Fruit fly (Drosophila melanogaster): ENCODE measurements around the gene Taf12.
A peak's percentile ranks its signal among the peaks of the same experiment; 100 is the strongest.

The Taf12 gene

DNA sequence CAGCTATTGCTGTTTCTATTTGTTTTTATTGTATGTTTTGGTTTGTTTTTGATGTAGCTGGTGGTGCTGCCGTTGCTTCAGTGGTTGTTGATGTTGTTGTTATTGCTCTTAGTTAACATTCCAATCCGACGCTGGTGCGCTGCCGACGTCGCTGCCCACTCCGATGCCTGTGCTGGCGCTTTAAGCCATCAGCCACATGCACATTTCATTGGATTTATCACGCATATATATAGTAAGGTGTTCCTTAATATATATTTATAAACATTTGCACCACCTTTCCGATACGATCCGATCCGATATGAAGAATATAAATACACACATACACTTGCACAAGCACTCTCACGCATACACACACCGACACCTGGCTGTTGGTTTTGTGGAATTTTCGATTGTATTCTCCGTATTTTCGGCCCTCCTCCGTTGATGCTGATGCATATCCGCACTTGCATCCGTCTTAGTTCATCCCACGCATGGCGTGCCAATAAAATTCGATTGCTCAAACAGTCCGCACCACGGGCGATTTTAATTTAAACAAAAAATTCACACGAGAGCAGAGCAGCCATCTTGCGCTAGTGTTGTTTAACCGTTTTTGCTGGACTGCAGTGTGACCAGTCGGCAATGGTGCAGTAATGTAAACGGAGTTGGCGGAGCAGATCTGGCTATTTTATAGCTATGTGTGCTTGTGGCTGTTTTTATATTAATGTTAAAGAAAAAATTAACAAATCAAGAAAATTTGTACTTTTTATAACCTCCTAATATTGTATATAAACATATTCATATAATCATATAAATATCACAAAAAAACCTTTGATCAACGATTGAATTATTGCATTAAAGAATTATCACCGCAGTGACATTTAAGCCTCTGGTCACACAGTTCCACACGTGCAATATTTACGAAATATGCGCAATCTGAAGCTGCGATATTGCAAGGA lies 29.1 kb downstream of the Taf12 start, which contains the start of the genes Csk and Elp1 (continued):
- TF ChIP-seq vvl (GFP tag; IDR thresholded peaks at IDR 0.05) (peak; percentile 61), en (GFP tag; optimal IDR thresholded peaks at IDR 0.05) (no peak), CG13624 (GFP tag; optimal IDR thresholded peaks at IDR 0.05) (peak; percentile 8), shn (GFP tag; optimal IDR thresholded peaks at IDR 0.05) (peak; percentile 14), amos (GFP tag; IDR thresholded peaks at IDR 0.05; ENCODE audit: partially characterized antibody) (0 out of 2 replicates have a peak, but pooled peaks have one; percentile 29), Doc2 (GFP tag; IDR thresholded peaks at IDR 0.05) (no peak), HmgD (GFP tag; optimal IDR thresholded peaks at IDR 0.05) (no peak), CrebB (tag; optimal IDR thresholded peaks at IDR 0.05) (no peak), ERR (GFP tag; optimal IDR thresholded peaks at IDR 0.05) (no peak), cwo (GFP tag; optimal IDR thresholded peaks at IDR 0.05) (peak; percentile 61), HLH3B (GFP tag; IDR thresholded peaks at IDR 0.05) (peak; percentile 52), CG2199 (GFP tag; IDR thresholded peaks at IDR 0.05) (no peak), Trl (optimal IDR thresholded peaks at IDR 0.05) (peak in 1 of 2 experiments; percentile 17), Trl (GFP tag; optimal IDR thresholded peaks at IDR 0.05) (no peak), E2f2 (GFP tag; IDR thresholded peaks at IDR 0.05) (peak; percentile 40), Atf6 (GFP tag; IDR thresholded peaks at IDR 0.05) (0 out of 2 replicates have a peak, but pooled peaks have one; percentile 17), ac (GFP tag; optimal IDR thresholded peaks at IDR 0.05) (no peak), CG15696 (tag; optimal IDR thresholded peaks at IDR 0.05) (peak; percentile 68), CoRest (tag; optimal IDR thresholded peaks at IDR 0.05) (peak; percentile 78), twi (tag; optimal IDR thresholded peaks at IDR 0.05) (peak; percentile 73), CG11723 (GFP tag; optimal IDR thresholded peaks at IDR 0.05) (peak; percentile 21), CG43689 (GFP tag; IDR thresholded peaks at IDR 0.05) (no peak), CG11560 (tag; IDR thresholded peaks at IDR 0.05) (no peak), ase (GFP tag; IDR thresholded peaks at IDR 0.05) (0 out of 3 replicates have a peak, but pooled peaks have one; percentile 31), BEAF-32 (GFP tag; optimal IDR thresholded peaks at IDR 0.05) (peak; percentile 55), gsb-n (tag; optimal IDR thresholded peaks at IDR 0.05) (peak; percentile 43), CG6765 (GFP tag; optimal IDR thresholded peaks at IDR 0.05) (no peak), lilli (GFP tag; optimal IDR thresholded peaks at IDR 0.05) (peak; percentile 55), HLH4C (GFP tag; IDR thresholded peaks at IDR 0.05; ENCODE audit: partially characterized antibody) (no peak), mirr (GFP tag; optimal IDR thresholded peaks at IDR 0.05) (peak; percentile 27), D19B (GFP tag; optimal IDR thresholded peaks at IDR 0.05) (no peak), oc (tag; optimal IDR thresholded peaks at IDR 0.05) (no peak), Oli (tag; optimal IDR thresholded peaks at IDR 0.05) (peak; percentile 29), grau (tag; optimal IDR thresholded peaks at IDR 0.05) (peak; percentile 69), CG7556 (GFP tag; optimal IDR thresholded peaks at IDR 0.05) (peak; percentile 41), fd3F (GFP tag; optimal IDR thresholded peaks at IDR 0.05) (peak; percentile 19), lbe (GFP tag; optimal IDR thresholded peaks at IDR 0.05) (peak; percentile 12), tna (GFP tag; IDR thresholded peaks at IDR 0.05; ENCODE audit: partially characterized antibody) (no peak), fd102C (GFP tag; optimal IDR thresholded peaks at IDR 0.05) (peak; percentile 34), Mad (GFP tag; optimal IDR thresholded peaks at IDR 0.05) (peak; percentile 41), CG2712 (tag; optimal IDR thresholded peaks at IDR 0.05) (peak; percentile 68), CG9727 (GFP tag; optimal IDR thresholded peaks at IDR 0.05) (peak; percentile 65), Hmr (GFP tag; optimal IDR thresholded peaks at IDR 0.05) (peak; percentile 77), CG6813 (GFP tag; optimal IDR thresholded peaks at IDR 0.05) (no peak), H15 (GFP tag; IDR thresholded peaks at IDR 0.05) (no peak), CG6254 (GFP tag; optimal IDR thresholded peaks at IDR 0.05) (no peak), zf30C (GFP tag; optimal IDR thresholded peaks at IDR 0.05) (no peak), Antp (GFP tag; optimal IDR thresholded peaks at IDR 0.05) (peak; percentile 4)

All from whole organism, embryonic.